Fruit fly (Drosophila melanogaster) whole organism, pupa: ENCODE data around the gene CG32750.

Experiments
- CG10348 ChIP-seq: fragments of 200-800 bp; sonication (Bioruptor generic); IDR thresholded peaks from 2 replicates; pipeline ENCODE4 v1.3.6; 2022; ENCODE audit warnings: missing biosample characterization, missing genetic modification characterization
- CG13204 ChIP-seq: fragments of 200-800 bp; sonication (Bioruptor generic); optimal IDR thresholded peaks from 2 replicates; lab custom pipeline; 2018; ENCODE audit warnings: missing biosample characterization, mild to moderate bottlenecking, missing genetic modification characterization, moderate library complexity
- CG14655 ChIP-seq: fragments of 200-800 bp; sonication (Bioruptor generic); optimal IDR thresholded peaks from 3 replicates; lab custom pipeline; 2017; ENCODE audit warnings: mild to moderate bottlenecking, missing biosample characterization, missing genetic modification reagents, missing genetic modification characterization
- CG15710 ChIP-seq: fragments of 200-800 bp; sonication (Bioruptor generic); optimal IDR thresholded peaks from 2 replicates; lab custom pipeline; 2018; ENCODE audit warnings: missing biosample characterization, mild to moderate bottlenecking, missing genetic modification characterization, moderate library complexity
- CG8159 ChIP-seq: fragments of 200-800 bp; sonication (Bioruptor generic); optimal IDR thresholded peaks from 3 replicates; lab custom pipeline; 2018; ENCODE audit warnings: missing biosample characterization, mild to moderate bottlenecking, missing genetic modification characterization, moderate library complexity
- CG8301 ChIP-seq: fragments of 200-800 bp; sonication (Bioruptor generic); optimal IDR thresholded peaks from 2 replicates; lab custom pipeline; 2018; ENCODE audit warnings: missing biosample characterization, mild to moderate bottlenecking, missing genetic modification characterization
- EcR ChIP-seq: fragments of 200-800 bp; sonication (Bioruptor generic); optimal IDR thresholded peaks from 3 replicates; lab custom pipeline; 2019; ENCODE audit warnings: missing biosample characterization, missing genetic modification characterization, mild to moderate bottlenecking, moderate library complexity, missing genetic modification reagents
- fd96Ca ChIP-seq: fragments of 200-800 bp; sonication (Bioruptor generic); IDR thresholded peaks from 3 replicates; pipeline ENCODE4 v1.3.6; 2022; ENCODE audit warnings: missing biosample characterization, missing genetic modification characterization
- gl ChIP-seq: fragments of 200-800 bp; sonication (Bioruptor generic); optimal IDR thresholded peaks from 2 replicates; lab custom pipeline; 2018; ENCODE audit warnings: missing biosample characterization, mild to moderate bottlenecking, missing genetic modification characterization

- TF ChIP-seq gl (no peak), EcR (GFP tag; lab: Kevin White, UChicago) (no peak), CG14655 (GFP tag; lab: Kevin White, UChicago) (no peak), CG10348 (GFP tag; lab: Robert Waterston, UW) (no peak), CG15710 (tag; lab: Kevin White, UChicago) (no peak), CG8159 (no peak), fd96Ca (GFP tag; lab: Robert Waterston, UW) (no peak), CG13204 (GFP tag; lab: Kevin White, UChicago) (no peak), CG8301 (tag; lab: Kevin White, UChicago) (no peak)
Observed at dm6 chrX:6237015-6237414, 40.8 kb upstream of the CG32750 start, which contains the start of gene CG14445.
